Fruit fly (Drosophila melanogaster) whole organism, embryonic: Measurements from ENCODE around the gene CG34409.

Source experiments
- B-H2 ChIP-seq: fragments of 200-800 bp; sonication (Bioruptor generic); optimal IDR thresholded peaks from 2 replicates; lab custom pipeline; 2018; ENCODE audit warnings: missing biosample characterization, mild to moderate bottlenecking, missing genetic modification characterization
- CG10366 ChIP-seq: fragments of 200-800 bp; sonication (Bioruptor generic); IDR thresholded peaks from 2 replicates; pipeline ENCODE4 v1.3.6; 2022; ENCODE audit warnings: missing biosample characterization, missing genetic modification characterization
- CG10565 ChIP-seq: fragments of 200-800 bp; sonication (Bioruptor generic); optimal IDR thresholded peaks from 3 replicates; lab custom pipeline; 2016; ENCODE audit warnings: missing biosample characterization, mild to moderate bottlenecking, missing genetic modification characterization
- CG13296 ChIP-seq: fragments of 200-800 bp; sonication (Bioruptor generic); optimal IDR thresholded peaks from 3 replicates; lab custom pipeline; 2018; ENCODE audit warnings: missing biosample characterization, mild to moderate bottlenecking, missing genetic modification characterization
- CG13894 ChIP-seq: fragments of 200-800 bp; sonication (Bioruptor generic); optimal IDR thresholded peaks from 3 replicates; lab custom pipeline; 2018; ENCODE audit warnings: missing biosample characterization, mild to moderate bottlenecking, missing genetic modification characterization, moderate library complexity
- CG14014 ChIP-seq: fragments of 200-800 bp; sonication (Bioruptor generic); IDR thresholded peaks from 2 replicates; pipeline ENCODE4 v1.3.6; 2022; ENCODE audit warnings: missing biosample characterization, missing genetic modification characterization
- CG15011 ChIP-seq: fragments of 200-800 bp; sonication (Bioruptor generic); optimal IDR thresholded peaks from 3 replicates; lab custom pipeline; 2018; ENCODE audit warnings: missing biosample characterization, mild to moderate bottlenecking, missing genetic modification characterization
- CG16813 ChIP-seq: fragments of 200-800 bp; sonication (Bioruptor generic); IDR thresholded peaks from 3 replicates; pipeline ENCODE4 v1.3.6; 2022; ENCODE audit warnings: missing biosample characterization, missing genetic modification characterization; ENCODE audit not compliant: partially characterized antibody
- CG17568 ChIP-seq: fragments of 200-800 bp; sonication (Bioruptor generic); optimal IDR thresholded peaks from 2 replicates; lab custom pipeline; 2018; ENCODE audit warnings: missing biosample characterization, mild to moderate bottlenecking, missing genetic modification characterization, moderate library complexity
- CG17802 ChIP-seq: fragments of 200-800 bp; sonication (Bioruptor generic); optimal IDR thresholded peaks from 2 replicates; lab custom pipeline; 2018; ENCODE audit warnings: missing biosample characterization, mild to moderate bottlenecking, missing genetic modification characterization, moderate library complexity
- CG17829 ChIP-seq: fragments of 200-800 bp; optimal IDR thresholded peaks from 2 replicates; lab custom pipeline; 2019; ENCODE audit warnings: missing biosample characterization, mild to moderate bottlenecking, missing genetic modification characterization, moderate library complexity
- CG18011 ChIP-seq: fragments of 200-800 bp; sonication (Bioruptor generic); optimal IDR thresholded peaks from 2 replicates; lab custom pipeline; 2017; ENCODE audit warnings: missing biosample characterization, missing genetic modification characterization, mild to moderate bottlenecking, moderate library complexity, missing genotype
- CG2202 ChIP-seq: fragments of 200-800 bp; sonication (Bioruptor generic); optimal IDR thresholded peaks from 2 replicates; lab custom pipeline; 2018; ENCODE audit warnings: missing biosample characterization, mild to moderate bottlenecking, missing genetic modification characterization
- CG2678 ChIP-seq: fragments of 200-800 bp; sonication (Bioruptor generic); optimal IDR thresholded peaks from 3 replicates; lab custom pipeline; 2019; ENCODE audit warnings: missing biosample characterization, mild to moderate bottlenecking, missing genetic modification characterization, moderate library complexity
- CG30403 ChIP-seq: fragments of 200-800 bp; sonication (Bioruptor generic); optimal IDR thresholded peaks from 3 replicates; lab custom pipeline; 2016; ENCODE audit warnings: missing biosample characterization, missing genetic modification characterization
- CG31441 ChIP-seq: fragments of 200-800 bp; sonication (Bioruptor generic); IDR thresholded peaks from 2 replicates; pipeline ENCODE4 v1.3.6; 2022; ENCODE audit warnings: missing biosample characterization, missing genetic modification characterization
- CG32767 ChIP-seq: fragments of 200-800 bp; sonication (Bioruptor generic); IDR thresholded peaks from 2 replicates; pipeline ENCODE4 v1.3.6; 2022; ENCODE audit warnings: missing biosample characterization, missing genetic modification characterization
- CG3838 ChIP-seq: fragments of 200-800 bp; sonication (Bioruptor generic); optimal IDR thresholded peaks from 3 replicates; lab custom pipeline; 2016; ENCODE audit warnings: missing biosample characterization, missing genetic modification characterization
- CG4707 ChIP-seq: fragments of 200-800 bp; sonication (Bioruptor generic); optimal IDR thresholded peaks from 2 replicates; lab custom pipeline; 2018; ENCODE audit warnings: missing biosample characterization, mild to moderate bottlenecking, missing genetic modification characterization, moderate library complexity
- CG4820 ChIP-seq: fragments of 200-800 bp; sonication (Bioruptor generic); optimal IDR thresholded peaks from 3 replicates; lab custom pipeline; 2016; ENCODE audit warnings: missing biosample characterization, missing genetic modification characterization
- CG6175 ChIP-seq: fragments of 200-800 bp; sonication (Bioruptor generic); IDR thresholded peaks from 3 replicates; pipeline ENCODE4 v1.3.6; 2022; ENCODE audit warnings: missing biosample characterization, missing genetic modification characterization
- CG6654 ChIP-seq: fragments of 200-800 bp; sonication (Bioruptor generic); optimal IDR thresholded peaks from 2 replicates; lab custom pipeline; 2017; ENCODE audit warnings: missing biosample characterization, mild to moderate bottlenecking, missing genetic modification characterization
- CG8924 ChIP-seq: fragments of 200-800 bp; optimal IDR thresholded peaks from 3 replicates; lab custom pipeline; 2019; ENCODE audit warnings: missing biosample characterization, mild to moderate bottlenecking, missing genetic modification characterization, moderate library complexity
- CG9797 ChIP-seq: fragments of 200-800 bp; sonication (Bioruptor generic); optimal IDR thresholded peaks from 3 replicates; lab custom pipeline; 2018; ENCODE audit warnings: missing biosample characterization, mild to moderate bottlenecking, missing genetic modification characterization
- Drgx ChIP-seq: fragments of 200-800 bp; sonication (Bioruptor generic); IDR thresholded peaks from 2 replicates; pipeline ENCODE4 v1.3.6; 2022; ENCODE audit warnings: missing biosample characterization, missing genetic modification characterization
- E2f1 ChIP-seq: fragments of 200-800 bp; sonication (Bioruptor generic); IDR thresholded peaks from 2 replicates; pipeline ENCODE4 v1.3.6; 2022; ENCODE audit warnings: missing biosample characterization, missing genetic modification characterization
- Fer2 ChIP-seq: fragments of 200-800 bp; sonication (Bioruptor generic); optimal IDR thresholded peaks from 2 replicates; lab custom pipeline; 2018; ENCODE audit warnings: missing biosample characterization, mild to moderate bottlenecking, missing genetic modification characterization, moderate library complexity
- Fer3 ChIP-seq: fragments of 200-800 bp; sonication (Bioruptor generic); optimal IDR thresholded peaks from 2 replicates; lab custom pipeline; 2018; ENCODE audit warnings: missing biosample characterization, mild to moderate bottlenecking, missing genetic modification characterization, moderate library complexity
- GATAe ChIP-seq: fragments of 200-800 bp; sonication (Bioruptor generic); conservative IDR thresholded peaks from 2 replicates; pipeline ENCODE4 v1.3.6; 2022; ENCODE audit warnings: missing biosample characterization, missing genetic modification characterization
- HLH54F ChIP-seq: fragments of 200-800 bp; sonication (Bioruptor generic); optimal IDR thresholded peaks from 3 replicates; lab custom pipeline; 2016; ENCODE audit warnings: missing biosample characterization, missing genetic modification characterization
- Hey ChIP-seq: fragments of 200-800 bp; sonication (Bioruptor generic); optimal IDR thresholded peaks from 3 replicates; lab custom pipeline; 2018; ENCODE audit warnings: missing biosample characterization, mild to moderate bottlenecking, missing genetic modification characterization
- NC2α ChIP-seq: fragments of 200-800 bp; sonication (Bioruptor generic); optimal IDR thresholded peaks from 2 replicates; lab custom pipeline; 2016; ENCODE audit warnings: missing biosample characterization, missing genetic modification characterization
- Nf-YB ChIP-seq: fragments of 200-800 bp; sonication (Bioruptor generic); optimal IDR thresholded peaks from 3 replicates; lab custom pipeline; 2019; ENCODE audit warnings: missing biosample characterization, mild to moderate bottlenecking, missing genetic modification characterization, moderate library complexity
- Sin3A ChIP-seq: fragments of >200 bp; optimal IDR thresholded peaks from 2 replicates; lab custom pipeline; 2018
- Six4 ChIP-seq: fragments of 200-800 bp; sonication (Bioruptor generic); optimal IDR thresholded peaks from 2 replicates; lab custom pipeline; 2016; ENCODE audit warnings: missing biosample characterization, missing genetic modification characterization
- TFAM ChIP-seq: fragments of 200-800 bp; sonication (Bioruptor generic); optimal IDR thresholded peaks from 2 replicates; lab custom pipeline; 2017; ENCODE audit warnings: missing biosample characterization, missing genetic modification characterization, inconsistent platforms
- ac ChIP-seq: fragments of 200-800 bp; sonication (Bioruptor generic); optimal IDR thresholded peaks from 3 replicates; lab custom pipeline; 2017; ENCODE audit warnings: missing biosample characterization, mild to moderate bottlenecking, missing genetic modification characterization
- fd3F ChIP-seq: fragments of 200-800 bp; sonication (Bioruptor generic); optimal IDR thresholded peaks from 2 replicates; lab custom pipeline; 2018; ENCODE audit warnings: missing biosample characterization, mild to moderate bottlenecking, missing genetic modification characterization, moderate library complexity
- gce ChIP-seq: fragments of 200-800 bp; sonication (Bioruptor generic); IDR thresholded peaks from 3 replicates; pipeline ENCODE4 v1.3.6; 2022; ENCODE audit warnings: missing biosample characterization, missing genetic modification characterization
- klu ChIP-seq: fragments of 200-800 bp; sonication (Bioruptor generic); IDR thresholded peaks from 2 replicates; pipeline ENCODE4 v1.3.6; 2022; ENCODE audit warnings: missing biosample characterization, missing genetic modification characterization
- kni ChIP-seq: fragments of 200-800 bp; sonication (Bioruptor generic); optimal IDR thresholded peaks from 3 replicates; lab custom pipeline; 2017; ENCODE audit warnings: mild to moderate bottlenecking, missing biosample characterization, missing genetic modification reagents, missing genetic modification characterization
- lmd ChIP-seq: fragments of 200-800 bp; sonication (Bioruptor generic); IDR thresholded peaks from 2 replicates; pipeline ENCODE4 v1.3.6; 2022; ENCODE audit warnings: missing biosample characterization, missing genetic modification characterization
- nerfin-1 ChIP-seq: fragments of 200-800 bp; sonication (Bioruptor generic); optimal IDR thresholded peaks from 3 replicates; lab custom pipeline; 2019; ENCODE audit warnings: missing biosample characterization, mild to moderate bottlenecking, missing genetic modification characterization, moderate library complexity
- nerfin-2 ChIP-seq: fragments of 200-800 bp; sonication (Bioruptor generic); IDR thresholded peaks from 2 replicates; pipeline ENCODE4 v1.3.6; 2022; ENCODE audit warnings: missing biosample characterization, missing genetic modification characterization; ENCODE audit not compliant: partially characterized antibody
- peb ChIP-seq: fragments of 200-800 bp; sonication (Bioruptor generic); IDR thresholded peaks from 2 replicates; pipeline ENCODE4 v1.3.6; 2022; ENCODE audit warnings: missing biosample characterization, missing genetic modification characterization
- pho ChIP-seq: fragments of 200-800 bp; sonication (Bioruptor generic); optimal IDR thresholded peaks from 2 replicates; lab custom pipeline; 2016; ENCODE audit warnings: missing biosample characterization, missing genetic modification characterization
- pros ChIP-seq: fragments of 200-800 bp; sonication (Bioruptor generic); optimal IDR thresholded peaks from 3 replicates; lab custom pipeline; 2019; ENCODE audit warnings: missing biosample characterization, mild to moderate bottlenecking, missing genetic modification characterization, moderate library complexity
- psq ChIP-seq: fragments of 200-800 bp; sonication (Bioruptor generic); optimal IDR thresholded peaks from 2 replicates; lab custom pipeline; 2017; ENCODE audit warnings: missing biosample characterization, missing genetic modification characterization
- salm ChIP-seq: fragments of 200-800 bp; sonication (Bioruptor generic); optimal IDR thresholded peaks from 2 replicates; lab custom pipeline; 2018; ENCODE audit warnings: missing biosample characterization, mild to moderate bottlenecking, missing genetic modification characterization
- tio ChIP-seq: fragments of 200-800 bp; sonication (Bioruptor generic); optimal IDR thresholded peaks from 2 replicates; lab custom pipeline; 2017; ENCODE audit warnings: missing biosample characterization, missing genetic modification characterization, inconsistent platforms
- wdn ChIP-seq: fragments of 200-800 bp; sonication (Bioruptor generic); IDR thresholded peaks from 2 replicates; pipeline ENCODE4 v1.3.6; 2022; ENCODE audit warnings: missing biosample characterization, missing genetic modification characterization
- zfh1 ChIP-seq: fragments of 200-800 bp; sonication (Bioruptor generic); IDR thresholded peaks from 3 replicates; pipeline ENCODE4 v1.3.6; 2022; ENCODE audit warnings: missing biosample characterization, missing genetic modification characterization

CG34409 gene

dm6 chr3R:9740713-9741112, 5.5 kb downstream of the CG34409 start, which contains the start of gene Pnn (continued):
- no peak for TF ChIP-seq CG31441 (GFP tag; lab: Robert Waterston, UW)
- no peak for TF ChIP-seq zfh1 (GFP tag; lab: Robert Waterston, UW)
- TF ChIP-seq nerfin-1 (tag; lab: Kevin White, UChicago), result no peak
- no peak for TF ChIP-seq CG3838 (GFP tag; lab: Kevin White, UChicago)
- no peak for TF ChIP-seq CG14014 (GFP tag; lab: Robert Waterston, UW)
- TF ChIP-seq Hey, result no peak
- TF ChIP-seq CG8924 (tag; lab: Kevin White, UChicago), result peak; percentile 52
- TF ChIP-seq Fer2, result no peak
- peak; percentile 24 for TF ChIP-seq CG17829 (tag; lab: Kevin White, UChicago)
- no peak for TF ChIP-seq CG10565
- no peak for TF ChIP-seq klu (GFP tag; lab: Robert Waterston, UW)
- TF ChIP-seq kni (GFP tag; lab: Kevin White, UChicago), result no peak
- no peak for TF ChIP-seq Drgx (GFP tag; lab: Robert Waterston, UW)
- TF ChIP-seq CG6654, result no peak
- no peak for TF ChIP-seq CG6175
- TF ChIP-seq fd3F (GFP tag; lab: Kevin White, UChicago), result no peak
- TF ChIP-seq CG13296 (GFP tag; lab: Kevin White, UChicago), result no peak
- no peak for TF ChIP-seq Six4
- TF ChIP-seq pros (GFP tag; lab: Kevin White, UChicago), result no peak
- TF ChIP-seq nerfin-2 (GFP tag; lab: Robert Waterston, UW), result peak; percentile 69
- TF ChIP-seq peb (GFP tag; lab: Robert Waterston, UW), result no peak
- no peak for TF ChIP-seq salm
- TF ChIP-seq gce (GFP tag; lab: Robert Waterston, UW), result no peak
- TF ChIP-seq ac, result no peak
- TF ChIP-seq CG30403 (GFP tag; lab: Kevin White, UChicago), result no peak
- no peak for TF ChIP-seq lmd
- no peak for TF ChIP-seq NC2α
- peak; percentile 77 for TF ChIP-seq CG13894 (tag; lab: Kevin White, UChicago)
- no peak for TF ChIP-seq CG15011 (GFP tag; lab: Kevin White, UChicago)
- TF ChIP-seq CG2678 (tag; lab: Kevin White, UChicago), result no peak
- no peak for TF ChIP-seq GATAe (GFP tag; lab: Robert Waterston, UW)
- TF ChIP-seq CG2202 (tag; lab: Kevin White, UChicago), result no peak
- 0 out of 2 replicates have a peak, but pooled peaks have one; percentile 19 for TF ChIP-seq CG32767
- no peak for TF ChIP-seq CG4707 (GFP tag; lab: Kevin White, UChicago)
- no peak for TF ChIP-seq CG17568
- TF ChIP-seq TFAM (GFP tag; lab: Kevin White, UChicago), result no peak
- no peak for TF ChIP-seq E2f1 (GFP tag; lab: Robert Waterston, UW)
- no peak for TF ChIP-seq tio
- no peak for TF ChIP-seq psq
- peak; percentile 21 for TF ChIP-seq B-H2 (GFP tag; lab: Kevin White, UChicago)
- no peak for TF ChIP-seq CG4820 (GFP tag; lab: Kevin White, UChicago)
- TF ChIP-seq CG17802, result no peak
- TF ChIP-seq wdn (GFP tag; lab: Robert Waterston, UW), result no peak
- peak; percentile 17 for TF ChIP-seq CG9797 (GFP tag; lab: Kevin White, UChicago)
- TF ChIP-seq Fer3 (tag; lab: Kevin White, UChicago), result no peak
- no peak for TF ChIP-seq pho (GFP tag; lab: Kevin White, UChicago)
- no peak for TF ChIP-seq CG18011 (GFP tag; lab: Kevin White, UChicago)
- TF ChIP-seq CG16813, result peak; percentile 92
- no peak for TF ChIP-seq HLH54F
- TF ChIP-seq Nf-YB (GFP tag; lab: Kevin White, UChicago), result no peak
- no peak for TF ChIP-seq CG10366 (GFP tag; lab: Robert Waterston, UW)
- TF ChIP-seq Sin3A (lab: Kevin White, UChicago), result no peak
